Worm (Caenorhabditis elegans) whole organism, L3 larva: Measurements from ENCODE around the gene Y53F4B.7.

Experiments used
- aly-2 ChIP-seq: fragments of 150-350 bp; optimal IDR thresholded peaks from 2 replicates; lab custom pipeline; 2014; ENCODE audit warnings: missing biosample characterization, missing genetic modification characterization
- ceh-82 ChIP-seq: fragments of 150-350 bp; optimal IDR thresholded peaks from 2 replicates; lab custom pipeline; 2014; ENCODE audit warnings: missing biosample characterization, missing genetic modification characterization
- ztf-11 ChIP-seq: fragments of 150-350 bp; optimal IDR thresholded peaks from 2 replicates; lab custom pipeline; 2014; ENCODE audit warnings: missing biosample characterization, missing genetic modification characterization

- no peak for TF ChIP-seq aly-2 (tag; lab: Kevin White, UChicago)
- TF ChIP-seq ceh-82 (tag; lab: Kevin White, UChicago) = no peak
- TF ChIP-seq ztf-11 (tag; lab: Kevin White, UChicago) = no peak
Observed at ce11 chrII:14945518-14945917, 47.2 kb upstream of the Y53F4B.7 start.
